Fruit fly (Drosophila melanogaster) whole organism, wandering third instar larva: ENCODE data around the gene CG42564.

Source experiments
- CG9705 ChIP-seq: fragments of 200-800 bp; sonication (Bioruptor generic); optimal IDR thresholded peaks from 2 replicates; lab custom pipeline; 2018; ENCODE audit warnings: missing biosample characterization, mild to moderate bottlenecking, missing genetic modification characterization
- Myc ChIP-seq: fragments of >200 bp; optimal IDR thresholded peaks from 2 replicates; lab custom pipeline; 2017
- brk ChIP-seq: fragments of 200-800 bp; sonication (Bioruptor generic); optimal IDR thresholded peaks from 2 replicates; lab custom pipeline; 2016; ENCODE audit warnings: missing biosample characterization, mild to moderate bottlenecking, missing genetic modification characterization
- ey ChIP-seq: fragments of 200-800 bp; sonication (Bioruptor generic); optimal IDR thresholded peaks from 2 replicates; lab custom pipeline; 2016; ENCODE audit warnings: missing biosample characterization, missing genetic modification characterization
- fru ChIP-seq: fragments of 200-800 bp; sonication (Bioruptor generic); optimal IDR thresholded peaks from 3 replicates; lab custom pipeline; 2016; ENCODE audit warnings: missing biosample characterization, mild to moderate bottlenecking, missing genetic modification characterization
- h ChIP-seq: fragments of 200-800 bp; sonication (Bioruptor generic); optimal IDR thresholded peaks from 3 replicates; lab custom pipeline; 2016; ENCODE audit warnings: missing biosample characterization, mild to moderate bottlenecking, missing genetic modification characterization
- lola ChIP-seq: fragments of >200 bp; optimal IDR thresholded peaks from 2 replicates; lab custom pipeline; 2017; ENCODE audit warnings: missing biosample characterization, missing genetic modification characterization
- pan ChIP-seq: fragments of >200 bp; optimal IDR thresholded peaks from 2 replicates; lab custom pipeline; 2017
- sv ChIP-seq: fragments of 200-800 bp; sonication (Bioruptor generic); optimal IDR thresholded peaks from 3 replicates; lab custom pipeline; 2016; ENCODE audit warnings: missing biosample characterization, missing genetic modification characterization
- usp ChIP-seq: fragments of >200 bp; optimal IDR thresholded peaks from 2 replicates; lab custom pipeline; 2017; ENCODE audit warnings: missing biosample characterization, missing genetic modification characterization

dm6 chr3R:6402522-6403171 is 28.4 kb downstream of the CG42564 start:
- TF ChIP-seq brk (GFP tag; lab: Kevin White, UChicago) (no peak), CG9705 (no peak), pan (lab: Kevin White, UChicago) (no peak), lola (GFP tag; lab: Kevin White, UChicago) (no peak), fru (GFP tag; lab: Kevin White, UChicago) (no peak), sv (no peak), Myc (lab: Kevin White, UChicago) (no peak), ey (GFP tag; lab: Kevin White, UChicago) (no peak), h (GFP tag; lab: Kevin White, UChicago) (peak; percentile 76), usp (GFP tag; lab: Kevin White, UChicago) (no peak)
